Fruit fly (Drosophila melanogaster): Measurements from ENCODE around the gene CG33269.
A peak's percentile ranks its signal among the peaks of the same experiment; 100 is the strongest.

Gene CG33269

dm6 chr3L:11623245-11623883, 41.4 kb upstream of the CG33269 start:
- no peak for TF ChIP-seq dsf (GFP tag; optimal IDR thresholded peaks at IDR 0.05; ENCODE audit: borderline replicate concordance)
- peak; percentile 9 for TF ChIP-seq HLH106 (tag; optimal IDR thresholded peaks at IDR 0.05)
- peak; percentile 7 for TF ChIP-seq psq (GFP tag; optimal IDR thresholded peaks at IDR 0.05)
- TF ChIP-seq Abd-B (GFP tag; optimal IDR thresholded peaks at IDR 0.05) = no peak
- TF ChIP-seq CG9705 (GFP tag; optimal IDR thresholded peaks at IDR 0.05) = no peak
- TF ChIP-seq Hr78 (GFP tag; optimal IDR thresholded peaks at IDR 0.05) = no peak
- TF ChIP-seq OdsH (GFP tag; optimal IDR thresholded peaks at IDR 0.05) = peak; percentile 22
- no peak for TF ChIP-seq Rel (GFP tag; optimal IDR thresholded peaks at IDR 0.05)
- TF ChIP-seq Rel (tag; optimal IDR thresholded peaks at IDR 0.05) = peak; percentile 13
- peak; percentile 69 for TF ChIP-seq sage (GFP tag; optimal IDR thresholded peaks at IDR 0.05)
- TF ChIP-seq Dif (GFP tag; optimal IDR thresholded peaks at IDR 0.05; ENCODE audit: partially characterized antibody) = no peak
- no peak for TF ChIP-seq dmrt93B (GFP tag; optimal IDR thresholded peaks at IDR 0.05)
- no peak for TF ChIP-seq foxo (GFP tag; optimal IDR thresholded peaks at IDR 0.05)
- no peak for TF ChIP-seq usp (GFP tag; optimal IDR thresholded peaks at IDR 0.05)
- no peak for TF ChIP-seq Hr83 (GFP tag; optimal IDR thresholded peaks at IDR 0.05; ENCODE audit: poor library complexity, severe bottlenecking)
- peak; percentile 43 for TF ChIP-seq Hnf4 (GFP tag; optimal IDR thresholded peaks at IDR 0.05)
- TF ChIP-seq Jra (GFP tag; optimal IDR thresholded peaks at IDR 0.05) = no peak
- no peak for TF ChIP-seq sv (GFP tag; optimal IDR thresholded peaks at IDR 0.05)
- no peak for TF ChIP-seq tai (GFP tag; optimal IDR thresholded peaks at IDR 0.05)
- peak; percentile 23 for TF ChIP-seq h (GFP tag; optimal IDR thresholded peaks at IDR 0.05)
- TF ChIP-seq CrebA (GFP tag; optimal IDR thresholded peaks at IDR 0.05; ENCODE audit: borderline replicate concordance) = no peak
- TF ChIP-seq Dfd (GFP tag; optimal IDR thresholded peaks at IDR 0.05) = no peak
- TF ChIP-seq CG32264 (GFP tag; optimal IDR thresholded peaks at IDR 0.05) = no peak
- TF ChIP-seq dl (GFP tag; optimal IDR thresholded peaks at IDR 0.05; ENCODE audit: insufficient read depth in 1 of 2, partially characterized antibody in 2 of 2) = no peak
- TF ChIP-seq brk (GFP tag; optimal IDR thresholded peaks at IDR 0.05) = peak; percentile 56
- TF ChIP-seq br (GFP tag; optimal IDR thresholded peaks at IDR 0.05) = no peak
- TF ChIP-seq lola (GFP tag; optimal IDR thresholded peaks at IDR 0.05) = no peak
- TF ChIP-seq GATAd (GFP tag; optimal IDR thresholded peaks at IDR 0.05) = no peak
- peak; percentile 6 for TF ChIP-seq Myc (optimal IDR thresholded peaks at IDR 0.05)
- TF ChIP-seq fru (GFP tag; optimal IDR thresholded peaks at IDR 0.05) = no peak
- peak; percentile 20 for TF ChIP-seq Sp1 (GFP tag; optimal IDR thresholded peaks at IDR 0.05)
- no peak for TF ChIP-seq jim (GFP tag; optimal IDR thresholded peaks at IDR 0.05)
- peak; percentile 9 for TF ChIP-seq rgr (GFP tag; optimal IDR thresholded peaks at IDR 0.05)
- no peak for TF ChIP-seq pan (optimal IDR thresholded peaks at IDR 0.05)

- no peak for TF ChIP-seq Dfd (GFP tag; optimal IDR thresholded peaks at IDR 0.05)
- no peak for TF ChIP-seq usp (GFP tag; optimal IDR thresholded peaks at IDR 0.05)
- no peak for TF ChIP-seq GATAd (GFP tag; optimal IDR thresholded peaks at IDR 0.05)
- TF ChIP-seq Mio (GFP tag; optimal IDR thresholded peaks at IDR 0.05) = no peak
- no peak for TF ChIP-seq ey (GFP tag; optimal IDR thresholded peaks at IDR 0.05)
- TF ChIP-seq lola (GFP tag; optimal IDR thresholded peaks at IDR 0.05) = no peak
- TF ChIP-seq foxo (GFP tag; optimal IDR thresholded peaks at IDR 0.05) = no peak
- no peak for TF ChIP-seq rgr (GFP tag; optimal IDR thresholded peaks at IDR 0.05)
- no peak for TF ChIP-seq Myc (optimal IDR thresholded peaks at IDR 0.05)
- TF ChIP-seq dsf (GFP tag; optimal IDR thresholded peaks at IDR 0.05; ENCODE audit: borderline replicate concordance) = no peak
Measured at dm6 chr3L:11622750-11623149, 40.8 kb upstream of the CG33269 start.

DNA sequence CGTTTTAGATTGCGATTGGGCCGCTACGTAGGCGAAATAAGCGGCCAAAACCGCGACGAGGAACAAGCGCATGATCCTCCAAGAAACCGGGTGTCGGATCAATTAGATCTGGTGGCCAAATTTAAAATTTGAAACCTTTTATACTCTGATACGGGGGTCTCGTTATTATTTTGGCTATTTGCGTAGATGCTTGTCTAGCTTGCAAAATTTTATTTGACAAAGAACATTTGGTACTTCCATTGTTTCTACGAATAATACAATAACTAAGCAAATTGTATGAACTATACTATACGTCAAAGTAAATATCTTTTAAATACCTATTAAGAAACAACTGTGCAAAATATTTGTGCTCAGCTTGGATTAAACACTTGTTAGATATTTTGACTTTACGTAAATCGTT, 38.0 kb upstream of the CG33269 start, which contains the start of gene Muc68Ca:
Gene Muc68Ca (minus strand): TSS at position 101 of the 400 bp plus-strand sequence.
- TF ChIP-seq psq (GFP tag; optimal IDR thresholded peaks at IDR 0.05) (no peak), br (GFP tag; optimal IDR thresholded peaks at IDR 0.05) (no peak), foxo (GFP tag; optimal IDR thresholded peaks at IDR 0.05) (no peak)

dm6 chr3L:11609835-11610234, 27.8 kb upstream of the CG33269 start, which contains the start of gene CG42832:
TSS of gene CG42832 (plus strand) at chr3L:11610135.
- no peak for TF ChIP-seq dsf (GFP tag; optimal IDR thresholded peaks at IDR 0.05; ENCODE audit: borderline replicate concordance)
- no peak for TF ChIP-seq Jra (GFP tag; optimal IDR thresholded peaks at IDR 0.05)
- TF ChIP-seq CrebA (GFP tag; optimal IDR thresholded peaks at IDR 0.05; ENCODE audit: borderline replicate concordance) = no peak
- no peak for TF ChIP-seq woc (GFP tag; optimal IDR thresholded peaks at IDR 0.05)
- TF ChIP-seq Hr78 (GFP tag; optimal IDR thresholded peaks at IDR 0.05) = no peak
- no peak for TF ChIP-seq sv (GFP tag; optimal IDR thresholded peaks at IDR 0.05)
- no peak for TF ChIP-seq jim (GFP tag; optimal IDR thresholded peaks at IDR 0.05)
- no peak for TF ChIP-seq CG32264 (GFP tag; optimal IDR thresholded peaks at IDR 0.05)
- TF ChIP-seq h (GFP tag; optimal IDR thresholded peaks at IDR 0.05) = no peak
- no peak for TF ChIP-seq lola (GFP tag; optimal IDR thresholded peaks at IDR 0.05)
- no peak for TF ChIP-seq Myc (optimal IDR thresholded peaks at IDR 0.05)
- TF ChIP-seq Dif (GFP tag; optimal IDR thresholded peaks at IDR 0.05; ENCODE audit: partially characterized antibody) = no peak
- no peak for TF ChIP-seq Abd-B (GFP tag; optimal IDR thresholded peaks at IDR 0.05)
- no peak for TF ChIP-seq br (GFP tag; optimal IDR thresholded peaks at IDR 0.05)
- TF ChIP-seq ey (GFP tag; optimal IDR thresholded peaks at IDR 0.05) = no peak
- no peak for TF ChIP-seq GATAd (GFP tag; optimal IDR thresholded peaks at IDR 0.05)
- no peak for TF ChIP-seq rgr (GFP tag; optimal IDR thresholded peaks at IDR 0.05)
- TF ChIP-seq Rel (GFP tag; optimal IDR thresholded peaks at IDR 0.05) = no peak
- TF ChIP-seq Rel (tag; optimal IDR thresholded peaks at IDR 0.05) = no peak
- TF ChIP-seq N (GFP tag; optimal IDR thresholded peaks at IDR 0.05) = no peak
- TF ChIP-seq fru (GFP tag; optimal IDR thresholded peaks at IDR 0.05) = no peak
